Fruit fly (Drosophila melanogaster) whole organism, embryonic: Measurements from ENCODE around the gene CG12112.

Source experiments
- Asciz ChIP-seq: fragments of 200-800 bp; sonication (Bioruptor generic); optimal IDR thresholded peaks from 2 replicates; lab custom pipeline; 2017; ENCODE audit warnings: missing biosample characterization, mild to moderate bottlenecking, missing genetic modification characterization, missing genetic modification reagents
- Bdp1 ChIP-seq: fragments of 200-800 bp; sonication (Bioruptor generic); optimal IDR thresholded peaks from 3 replicates; lab custom pipeline; 2016; ENCODE audit warnings: missing biosample characterization, missing genetic modification characterization
- BtbVII ChIP-seq: fragments of 200-800 bp; sonication (Bioruptor generic); optimal IDR thresholded peaks from 3 replicates; lab custom pipeline; 2017; ENCODE audit warnings: missing biosample characterization, mild to moderate bottlenecking, missing genetic modification characterization
- CG10462 ChIP-seq: fragments of 200-800 bp; sonication (Bioruptor generic); optimal IDR thresholded peaks from 2 replicates; lab custom pipeline; 2016; ENCODE audit warnings: missing biosample characterization, missing genetic modification characterization
- CG11504 ChIP-seq: fragments of 200-800 bp; sonication (Bioruptor generic); optimal IDR thresholded peaks from 3 replicates; lab custom pipeline; 2019; ENCODE audit warnings: missing biosample characterization, mild to moderate bottlenecking, missing genetic modification characterization, moderate library complexity
- CG11695 ChIP-seq: fragments of 200-800 bp; sonication (Bioruptor generic); IDR thresholded peaks from 3 replicates; pipeline ENCODE4 v1.3.6; 2022; ENCODE audit warnings: missing biosample characterization, missing genetic modification characterization
- CG14667 ChIP-seq: fragments of 200-800 bp; sonication (Bioruptor generic); IDR thresholded peaks from 2 replicates; pipeline ENCODE4 v1.3.6; 2022; ENCODE audit warnings: missing biosample characterization, missing genetic modification characterization
- CG15011 ChIP-seq: fragments of 200-800 bp; sonication (Bioruptor generic); optimal IDR thresholded peaks from 3 replicates; lab custom pipeline; 2018; ENCODE audit warnings: missing biosample characterization, mild to moderate bottlenecking, missing genetic modification characterization
- CG15269 ChIP-seq: fragments of 200-800 bp; sonication (Bioruptor generic); optimal IDR thresholded peaks from 2 replicates; lab custom pipeline; 2018; ENCODE audit warnings: missing biosample characterization, mild to moderate bottlenecking, missing genetic modification characterization, moderate library complexity
- CG1529 ChIP-seq: fragments of 200-800 bp; sonication (Bioruptor generic); optimal IDR thresholded peaks from 3 replicates; lab custom pipeline; 2018; ENCODE audit warnings: missing biosample characterization, missing genetic modification characterization
- CG1647 ChIP-seq: fragments of 200-800 bp; sonication (Bioruptor generic); optimal IDR thresholded peaks from 3 replicates; lab custom pipeline; 2016; ENCODE audit warnings: missing biosample characterization, missing genetic modification characterization
- CG2678 ChIP-seq: fragments of 200-800 bp; sonication (Bioruptor generic); optimal IDR thresholded peaks from 3 replicates; lab custom pipeline; 2019; ENCODE audit warnings: missing biosample characterization, mild to moderate bottlenecking, missing genetic modification characterization, moderate library complexity
- CG2889 ChIP-seq: fragments of 200-800 bp; sonication (Bioruptor generic); IDR thresholded peaks from 3 replicates; pipeline ENCODE4 v1.3.6; 2022; ENCODE audit warnings: missing biosample characterization, missing genetic modification characterization
- CG30403 ChIP-seq: fragments of 200-800 bp; sonication (Bioruptor generic); optimal IDR thresholded peaks from 3 replicates; lab custom pipeline; 2016; ENCODE audit warnings: missing biosample characterization, missing genetic modification characterization
- CG33213 ChIP-seq: fragments of 200-800 bp; sonication (Bioruptor generic); optimal IDR thresholded peaks from 3 replicates; lab custom pipeline; 2016; ENCODE audit warnings: missing biosample characterization, missing genetic modification characterization
- CG43689 ChIP-seq: fragments of 200-800 bp; sonication (Bioruptor generic); IDR thresholded peaks from 2 replicates; pipeline ENCODE4 v1.3.6; 2022; ENCODE audit warnings: missing biosample characterization, missing genetic modification characterization
- CG4730 ChIP-seq: fragments of 200-800 bp; sonication (Bioruptor generic); IDR thresholded peaks from 2 replicates; pipeline ENCODE4 v1.3.6; 2022; ENCODE audit warnings: missing biosample characterization, missing genetic modification characterization
- CG6689 ChIP-seq: fragments of 200-800 bp; sonication (Bioruptor generic); IDR thresholded peaks from 2 replicates; pipeline ENCODE4 v1.3.6; 2022; ENCODE audit warnings: missing biosample characterization, missing genetic modification characterization
- CG6765 ChIP-seq: fragments of 200-800 bp; sonication (Bioruptor generic); optimal IDR thresholded peaks from 3 replicates; lab custom pipeline; 2017; ENCODE audit warnings: missing biosample characterization, mild to moderate bottlenecking, missing genetic modification characterization
- CG7372 ChIP-seq: fragments of 200-800 bp; sonication (Bioruptor generic); IDR thresholded peaks from 2 replicates; pipeline ENCODE4 v1.3.6; 2022; ENCODE audit warnings: missing biosample characterization, missing genetic modification characterization
- CG8359 ChIP-seq: fragments of 200-800 bp; sonication (Bioruptor generic); optimal IDR thresholded peaks from 2 replicates; lab custom pipeline; 2017; ENCODE audit warnings: missing biosample characterization, mild to moderate bottlenecking, missing genetic modification characterization, borderline replicate concordance
- CG8944 ChIP-seq: fragments of 200-800 bp; sonication (Bioruptor generic); optimal IDR thresholded peaks from 3 replicates; lab custom pipeline; 2016; ENCODE audit warnings: missing biosample characterization, missing genetic modification characterization
- Doc3 ChIP-seq: fragments of 200-800 bp; sonication (Bioruptor generic); IDR thresholded peaks from 3 replicates; pipeline ENCODE4 v1.3.6; 2022; ENCODE audit warnings: missing biosample characterization, missing genetic modification characterization; ENCODE audit not compliant: partially characterized antibody
- E2f1 ChIP-seq: fragments of 200-800 bp; sonication (Bioruptor generic); IDR thresholded peaks from 2 replicates; pipeline ENCODE4 v1.3.6; 2022; ENCODE audit warnings: missing biosample characterization, missing genetic modification characterization
- Fer1 ChIP-seq: fragments of 200-800 bp; sonication (Bioruptor generic); optimal IDR thresholded peaks from 2 replicates; lab custom pipeline; 2017; ENCODE audit warnings: missing biosample characterization, mild to moderate bottlenecking, missing genetic modification characterization
- HLH3B ChIP-seq: fragments of 200-800 bp; sonication (Bioruptor generic); IDR thresholded peaks from 2 replicates; pipeline ENCODE4 v1.3.6; 2022; ENCODE audit warnings: missing biosample characterization, missing genetic modification characterization
- HLH54F ChIP-seq: fragments of 200-800 bp; sonication (Bioruptor generic); optimal IDR thresholded peaks from 3 replicates; lab custom pipeline; 2016; ENCODE audit warnings: missing biosample characterization, missing genetic modification characterization
- Lhr ChIP-seq: fragments of 200-800 bp; sonication (Bioruptor generic); optimal IDR thresholded peaks from 3 replicates; lab custom pipeline; 2017; ENCODE audit warnings: mild to moderate bottlenecking, missing biosample characterization, missing genetic modification reagents, missing genetic modification characterization
- Mes4 ChIP-seq: fragments of 200-800 bp; sonication (Bioruptor generic); optimal IDR thresholded peaks from 2 replicates; lab custom pipeline; 2016; ENCODE audit warnings: missing biosample characterization, missing genetic modification characterization
- Rx ChIP-seq: fragments of 200-800 bp; sonication (Bioruptor generic); IDR thresholded peaks from 2 replicates; pipeline ENCODE4 v1.3.6; 2022; ENCODE audit warnings: missing biosample characterization, missing genetic modification characterization
- Side ChIP-seq: fragments of 200-800 bp; sonication (Bioruptor generic); optimal IDR thresholded peaks from 2 replicates; lab custom pipeline; 2016; ENCODE audit warnings: missing biosample characterization, missing genetic modification characterization
- Sin3A ChIP-seq: fragments of >200 bp; optimal IDR thresholded peaks from 2 replicates; lab custom pipeline; 2018
- Sry-β ChIP-seq: fragments of 200-800 bp; sonication (Bioruptor generic); optimal IDR thresholded peaks from 2 replicates; lab custom pipeline; 2018; ENCODE audit warnings: missing biosample characterization, mild to moderate bottlenecking, missing genetic modification characterization, moderate library complexity
- ab ChIP-seq: fragments of 200-800 bp; sonication (Bioruptor generic); optimal IDR thresholded peaks from 2 replicates; lab custom pipeline; 2016; ENCODE audit warnings: missing biosample characterization, missing genetic modification characterization
- az2 ChIP-seq: fragments of 200-800 bp; sonication (Bioruptor generic); optimal IDR thresholded peaks from 3 replicates; lab custom pipeline; 2016; ENCODE audit warnings: missing biosample characterization, missing genetic modification characterization
- caup ChIP-seq: fragments of 200-800 bp; sonication (Bioruptor generic); optimal IDR thresholded peaks from 3 replicates; lab custom pipeline; 2017; ENCODE audit warnings: missing biosample characterization, mild to moderate bottlenecking, missing genetic modification characterization, moderate library complexity; ENCODE audit not compliant: severe bottlenecking
- ewg ChIP-seq: fragments of 200-800 bp; sonication (Bioruptor generic); optimal IDR thresholded peaks from 3 replicates; lab custom pipeline; 2017; ENCODE audit warnings: mild to moderate bottlenecking, missing biosample characterization, missing genetic modification reagents, missing genetic modification characterization
- fu2 ChIP-seq: fragments of 200-800 bp; sonication (Bioruptor generic); optimal IDR thresholded peaks from 2 replicates; lab custom pipeline; 2016; ENCODE audit warnings: missing biosample characterization, missing genetic modification characterization
- gce ChIP-seq: fragments of 200-800 bp; sonication (Bioruptor generic); IDR thresholded peaks from 3 replicates; pipeline ENCODE4 v1.3.6; 2022; ENCODE audit warnings: missing biosample characterization, missing genetic modification characterization
- gfzf ChIP-seq: fragments of 200-800 bp; sonication (Bioruptor generic); optimal IDR thresholded peaks from 2 replicates; lab custom pipeline; 2016; ENCODE audit warnings: missing biosample characterization, mild to moderate bottlenecking, missing genetic modification characterization, moderate library complexity
- ham ChIP-seq: fragments of 200-800 bp; sonication (Bioruptor generic); IDR thresholded peaks from 2 replicates; pipeline ENCODE4 v1.3.6; 2022; ENCODE audit warnings: missing biosample characterization, missing genetic modification characterization
- jigr1 ChIP-seq: fragments of 200-800 bp; sonication (Bioruptor generic); IDR thresholded peaks from 3 replicates; pipeline ENCODE4 v1.3.6; 2022; ENCODE audit warnings: missing biosample characterization, missing genetic modification characterization
- klu ChIP-seq: fragments of 200-800 bp; sonication (Bioruptor generic); IDR thresholded peaks from 2 replicates; pipeline ENCODE4 v1.3.6; 2022; ENCODE audit warnings: missing biosample characterization, missing genetic modification characterization
- org-1 ChIP-seq: fragments of 200-800 bp; sonication (Bioruptor generic); optimal IDR thresholded peaks from 2 replicates; lab custom pipeline; 2017; ENCODE audit warnings: missing biosample characterization, missing genetic modification characterization
- peb ChIP-seq: fragments of 200-800 bp; sonication (Bioruptor generic); IDR thresholded peaks from 2 replicates; pipeline ENCODE4 v1.3.6; 2022; ENCODE audit warnings: missing biosample characterization, missing genetic modification characterization
- pum ChIP-seq: fragments of 200-800 bp; sonication (Bioruptor generic); optimal IDR thresholded peaks from 2 replicates; lab custom pipeline; 2016; ENCODE audit warnings: missing biosample characterization, missing genetic modification characterization
- sens ChIP-seq: fragments of 200-800 bp; sonication (Bioruptor generic); peaks from one replicate; lab custom pipeline; 2016; ENCODE audit warnings: missing biosample characterization, missing genetic modification characterization
- slbo ChIP-seq: fragments of 200-800 bp; sonication (Bioruptor generic); IDR thresholded peaks from 2 replicates; pipeline ENCODE4 v1.3.6; 2022; ENCODE audit warnings: missing biosample characterization, missing genetic modification characterization
- sug ChIP-seq: fragments of 200-800 bp; optimal IDR thresholded peaks from 2 replicates; lab custom pipeline; 2019; ENCODE audit warnings: missing biosample characterization, mild to moderate bottlenecking, missing genetic modification characterization, moderate library complexity
- unc-4 ChIP-seq: fragments of 200-800 bp; sonication (Bioruptor generic); IDR thresholded peaks from 2 replicates; pipeline ENCODE4 v1.3.6; 2022; ENCODE audit warnings: missing biosample characterization, missing genetic modification characterization; ENCODE audit not compliant: partially characterized antibody
- vvl ChIP-seq: fragments of 200-800 bp; sonication (Bioruptor generic); IDR thresholded peaks from 2 replicates; pipeline ENCODE4 v1.3.6; 2022; ENCODE audit warnings: missing biosample characterization, missing genetic modification characterization
- wek ChIP-seq: fragments of 200-800 bp; sonication (Bioruptor generic); optimal IDR thresholded peaks from 3 replicates; lab custom pipeline; 2018; ENCODE audit warnings: missing biosample characterization, mild to moderate bottlenecking, missing genetic modification characterization, moderate library complexity
- yki ChIP-seq: fragments of >200 bp; optimal IDR thresholded peaks from 3 replicates; lab custom pipeline; 2018

Gene CG12112

dm6 chrX:8536649-8537048 is 23.3 kb downstream of the CG12112 start (continued):
- TF ChIP-seq pum (GFP tag; lab: Kevin White, UChicago) (peak; percentile 5), org-1 (no peak), az2 (GFP tag; lab: Kevin White, UChicago) (peak; percentile 2), CG2889 (GFP tag; lab: Robert Waterston, UW) (0 out of 3 replicates have a peak, but pooled peaks have one; percentile 7), CG1529 (GFP tag; lab: Kevin White, UChicago) (no peak), Doc3 (GFP tag; lab: Robert Waterston, UW) (no peak), gfzf (GFP tag; lab: Kevin White, UChicago) (no peak), CG11695 (GFP tag; lab: Robert Waterston, UW) (0 out of 3 replicates have a peak, but pooled peaks have one; percentile 38), wek (no peak), ab (GFP tag; lab: Kevin White, UChicago) (no peak), Fer1 (GFP tag; lab: Kevin White, UChicago) (peak; percentile 44), gce (GFP tag; lab: Robert Waterston, UW) (0 out of 3 replicates have a peak, but pooled peaks have one; percentile 47), vvl (GFP tag; lab: Robert Waterston, UW) (peak; percentile 50; the same call in 1 of the 2 replicates), E2f1 (GFP tag; lab: Robert Waterston, UW) (no peak), CG8359 (GFP tag; lab: Kevin White, UChicago) (no peak), HLH54F (GFP tag; lab: Kevin White, UChicago) (no peak), ewg (no peak), CG15269 (tag; lab: Kevin White, UChicago) (peak; percentile 18), slbo (peak; percentile 63), HLH3B (0 out of 2 replicates have a peak, but pooled peaks have one; percentile 41), Sin3A (no peak), CG14667 (GFP tag; lab: Robert Waterston, UW) (no peak), CG33213 (no peak), CG15011 (GFP tag; lab: Kevin White, UChicago) (no peak), CG8944 (GFP tag; lab: Kevin White, UChicago) (no peak), Sry-β (no peak), CG11504 (tag; lab: Kevin White, UChicago) (peak; percentile 71), CG1647 (no peak), CG6765 (GFP tag; lab: Kevin White, UChicago) (no peak), CG7372 (GFP tag; lab: Robert Waterston, UW) (no peak; the same call in 1 of the 2 replicates), CG30403 (GFP tag; lab: Kevin White, UChicago) (peak; percentile 4), Bdp1 (GFP tag; lab: Kevin White, UChicago) (no peak), CG10462 (GFP tag; lab: Kevin White, UChicago) (no peak), Side (GFP tag; lab: Kevin White, UChicago) (peak; percentile 23), Lhr (GFP tag; lab: Kevin White, UChicago) (no peak), BtbVII (peak; percentile 14), unc-4 (GFP tag; lab: Robert Waterston, UW) (no peak), fu2 (GFP tag; lab: Kevin White, UChicago) (no peak), Rx (GFP tag; lab: Robert Waterston, UW) (no peak), caup (GFP tag; lab: Kevin White, UChicago) (no peak), CG4730 (GFP tag; lab: Robert Waterston, UW) (0 out of 2 replicates have a peak, but pooled peaks have one; percentile 7), sug (tag; lab: Kevin White, UChicago) (no peak), Asciz (no peak), CG6689 (GFP tag; lab: Robert Waterston, UW) (peak; percentile 43; the same call in 1 of the 2 replicates), ham (GFP tag; lab: Robert Waterston, UW) (no peak), CG43689 (GFP tag; lab: Robert Waterston, UW) (no peak), jigr1 (GFP tag; lab: Robert Waterston, UW) (no peak), yki (lab: Kevin White, UChicago) (no peak), sens (GFP tag; lab: Kevin White, UChicago) (peak; percentile 90), klu (GFP tag; lab: Robert Waterston, UW) (no peak), CG2678 (tag; lab: Kevin White, UChicago) (peak; percentile 61), peb (no peak), Mes4 (no peak)
